Fruit fly (Drosophila melanogaster) whole organism, embryonic: Measurements from ENCODE around the gene PhKgamma.

Experiments
- Blimp-1 ChIP-seq: fragments of 200-800 bp; sonication (Bioruptor generic); optimal IDR thresholded peaks from 3 replicates; lab custom pipeline; 2018; ENCODE audit warnings: missing biosample characterization, missing genetic modification characterization, mild to moderate bottlenecking, moderate library complexity, missing genetic modification reagents
- CG10209 ChIP-seq: fragments of 200-800 bp; sonication (Bioruptor generic); optimal IDR thresholded peaks from 3 replicates; lab custom pipeline; 2017; ENCODE audit warnings: missing biosample characterization, mild to moderate bottlenecking, missing genetic modification characterization, missing genetic modification reagents
- CG10654 ChIP-seq: fragments of 200-800 bp; sonication (Bioruptor generic); optimal IDR thresholded peaks from 2 replicates; lab custom pipeline; 2016; ENCODE audit warnings: missing biosample characterization, missing genetic modification characterization
- CG13894 ChIP-seq: fragments of 200-800 bp; sonication (Bioruptor generic); optimal IDR thresholded peaks from 3 replicates; lab custom pipeline; 2018; ENCODE audit warnings: missing biosample characterization, mild to moderate bottlenecking, missing genetic modification characterization, moderate library complexity
- CG16863 ChIP-seq: fragments of 200-800 bp; sonication (Bioruptor generic); optimal IDR thresholded peaks from 3 replicates; lab custom pipeline; 2016; ENCODE audit warnings: missing biosample characterization, missing genetic modification characterization
- CG17359 ChIP-seq: fragments of 200-800 bp; sonication (Bioruptor generic); optimal IDR thresholded peaks from 3 replicates; lab custom pipeline; 2018; ENCODE audit warnings: missing biosample characterization, mild to moderate bottlenecking, missing genetic modification characterization, moderate library complexity
- CG32532 ChIP-seq: fragments of 200-800 bp; sonication (Bioruptor generic); IDR thresholded peaks from 2 replicates; pipeline ENCODE4 v1.3.6; 2022; ENCODE audit warnings: missing biosample characterization, missing genetic modification characterization
- CG5245 ChIP-seq: fragments of 200-800 bp; sonication (Bioruptor generic); optimal IDR thresholded peaks from 3 replicates; lab custom pipeline; 2016; ENCODE audit warnings: missing biosample characterization, missing genetic modification characterization
- CG8089 ChIP-seq: fragments of 200-800 bp; sonication (Bioruptor generic); optimal IDR thresholded peaks from 3 replicates; lab custom pipeline; 2016; ENCODE audit warnings: missing biosample characterization, missing genetic modification characterization
- CG8359 ChIP-seq: fragments of 200-800 bp; sonication (Bioruptor generic); optimal IDR thresholded peaks from 2 replicates; lab custom pipeline; 2017; ENCODE audit warnings: missing biosample characterization, mild to moderate bottlenecking, missing genetic modification characterization, borderline replicate concordance
- CG8478 ChIP-seq: fragments of >200 bp; optimal IDR thresholded peaks from 2 replicates; lab custom pipeline; 2018
- CG8924 ChIP-seq: fragments of 200-800 bp; optimal IDR thresholded peaks from 3 replicates; lab custom pipeline; 2019; ENCODE audit warnings: missing biosample characterization, mild to moderate bottlenecking, missing genetic modification characterization, moderate library complexity
- CG9437 ChIP-seq: fragments of 200-800 bp; sonication (Bioruptor generic); optimal IDR thresholded peaks from 2 replicates; lab custom pipeline; 2018; ENCODE audit warnings: missing biosample characterization, mild to moderate bottlenecking, missing genetic modification characterization
- CTCF ChIP-seq: fragments of 200-800 bp; sonication (Bioruptor generic); optimal IDR thresholded peaks from 2 replicates; lab custom pipeline; 2017; ENCODE audit warnings: missing biosample characterization, mild to moderate bottlenecking, missing genetic modification characterization, moderate library complexity
- Deaf1 ChIP-seq: fragments of 200-800 bp; optimal IDR thresholded peaks from 3 replicates; lab custom pipeline; 2019; ENCODE audit warnings: missing biosample characterization, mild to moderate bottlenecking, missing genetic modification characterization, moderate library complexity
- Dp ChIP-seq: fragments of 200-800 bp; sonication (Bioruptor generic); optimal IDR thresholded peaks from 2 replicates; lab custom pipeline; 2018; ENCODE audit warnings: missing biosample characterization, mild to moderate bottlenecking, missing genetic modification characterization, moderate library complexity
- Dref ChIP-seq: fragments of 200-800 bp; sonication (Bioruptor generic); IDR thresholded peaks from 2 replicates; pipeline ENCODE4 v1.3.6; 2022; ENCODE audit warnings: missing biosample characterization, missing genetic modification characterization
- Fer3 ChIP-seq: fragments of 200-800 bp; sonication (Bioruptor generic); optimal IDR thresholded peaks from 2 replicates; lab custom pipeline; 2018; ENCODE audit warnings: missing biosample characterization, mild to moderate bottlenecking, missing genetic modification characterization, moderate library complexity
- HHEX ChIP-seq: fragments of 200-800 bp; sonication (Bioruptor generic); optimal IDR thresholded peaks from 3 replicates; lab custom pipeline; 2017; ENCODE audit warnings: missing biosample characterization, mild to moderate bottlenecking, missing genetic modification characterization, missing genetic modification reagents
- Hmx ChIP-seq: fragments of 200-800 bp; sonication (Bioruptor generic); optimal IDR thresholded peaks from 2 replicates; lab custom pipeline; 2016; ENCODE audit warnings: missing biosample characterization, missing genetic modification characterization
- MBD-R2 ChIP-seq: fragments of 200-800 bp; sonication (Bioruptor generic); IDR thresholded peaks from 2 replicates; pipeline ENCODE4 v1.3.6; 2022; ENCODE audit warnings: missing biosample characterization, missing genetic modification characterization
- Med ChIP-seq: fragments of 200-800 bp; sonication (Bioruptor generic); peaks from one replicate; lab custom pipeline; 2016; ENCODE audit warnings: missing biosample characterization, missing genetic modification characterization, mild to moderate bottlenecking, inconsistent platforms, moderate library complexity
- Rx ChIP-seq: fragments of 200-800 bp; sonication (Bioruptor generic); IDR thresholded peaks from 2 replicates; pipeline ENCODE4 v1.3.6; 2022; ENCODE audit warnings: missing biosample characterization, missing genetic modification characterization
- Trl ChIP-seq, 3 experiments: fragments of >200 bp in 2 of 3; fragments of 200-800 bp in 1 of 3; sonication (Bioruptor generic) in 1 of 3; optimal IDR thresholded peaks; 2 replicates in 1 of 3; 3 replicates in 2 of 3; lab custom pipeline; 2016 to 2017; ENCODE audit warnings: missing biosample characterization in 1 of 3, missing genetic modification characterization in 1 of 3
- Vsx1 ChIP-seq: fragments of 200-800 bp; sonication (Bioruptor generic); optimal IDR thresholded peaks from 2 replicates; lab custom pipeline; 2017; ENCODE audit warnings: missing biosample characterization, mild to moderate bottlenecking, missing genetic modification characterization, missing genetic modification reagents
- bbx ChIP-seq: fragments of 200-800 bp; sonication (Bioruptor generic); IDR thresholded peaks from 2 replicates; pipeline ENCODE4 v1.3.6; 2022; ENCODE audit warnings: missing biosample characterization, missing genetic modification characterization; ENCODE audit not compliant: partially characterized antibody
- br ChIP-seq: fragments of >200 bp; optimal IDR thresholded peaks from 2 replicates; lab custom pipeline; 2017
- cad ChIP-seq: fragments of >200 bp; optimal IDR thresholded peaks from 2 replicates; lab custom pipeline; 2017; ENCODE audit warnings: missing biosample characterization, missing genetic modification characterization
- cg ChIP-seq: fragments of 200-800 bp; sonication (Bioruptor generic); optimal IDR thresholded peaks from 3 replicates; lab custom pipeline; 2019; ENCODE audit warnings: missing biosample characterization, mild to moderate bottlenecking, missing genetic modification characterization, moderate library complexity
- ci ChIP-seq: fragments of 200-800 bp; sonication (Bioruptor generic); IDR thresholded peaks from 3 replicates; pipeline ENCODE4 v1.3.6; 2022; ENCODE audit warnings: missing biosample characterization, missing genetic modification characterization
- crp ChIP-seq, 2 experiments: fragments of 200-800 bp; sonication (Bioruptor generic); optimal IDR thresholded peaks; 2 replicates in 1 of 2; 3 replicates in 1 of 2; lab custom pipeline; 2017; ENCODE audit warnings: missing biosample characterization in 2 of 2, missing genetic modification characterization in 2 of 2, mild to moderate bottlenecking in 1 of 2, moderate library complexity in 1 of 2
- ems ChIP-seq: fragments of 200-800 bp; sonication (Bioruptor generic); optimal IDR thresholded peaks from 3 replicates; lab custom pipeline; 2016; ENCODE audit warnings: missing biosample characterization, missing genetic modification characterization
- fru ChIP-seq: fragments of >200 bp; optimal IDR thresholded peaks from 2 replicates; lab custom pipeline; 2017
- gro ChIP-seq: fragments of 200-800 bp; sonication (Bioruptor generic); optimal IDR thresholded peaks from 2 replicates; lab custom pipeline; 2016; ENCODE audit warnings: missing biosample characterization, missing genetic modification characterization
- gsb ChIP-seq: fragments of 200-800 bp; sonication (Bioruptor generic); IDR thresholded peaks from 2 replicates; pipeline ENCODE4 v1.3.6; 2022; ENCODE audit warnings: missing biosample characterization, missing genetic modification characterization
- nom ChIP-seq: fragments of 200-800 bp; sonication (Bioruptor generic); optimal IDR thresholded peaks from 2 replicates; lab custom pipeline; 2017; ENCODE audit warnings: missing biosample characterization, missing genetic modification characterization, mild to moderate bottlenecking, moderate library complexity, missing genetic modification reagents
- onecut ChIP-seq: fragments of 200-800 bp; sonication (Bioruptor generic); IDR thresholded peaks from 2 replicates; pipeline ENCODE4 v1.3.6; 2022; ENCODE audit warnings: missing biosample characterization, missing genetic modification characterization
- pros ChIP-seq: fragments of 200-800 bp; sonication (Bioruptor generic); optimal IDR thresholded peaks from 3 replicates; lab custom pipeline; 2019; ENCODE audit warnings: missing biosample characterization, mild to moderate bottlenecking, missing genetic modification characterization, moderate library complexity
- ranshi ChIP-seq: fragments of 200-800 bp; sonication (Bioruptor generic); IDR thresholded peaks from 2 replicates; pipeline ENCODE4 v1.3.6; 2022; ENCODE audit warnings: missing biosample characterization, missing genetic modification characterization
- repo ChIP-seq: fragments of 200-800 bp; sonication (Bioruptor generic); optimal IDR thresholded peaks from 2 replicates; lab custom pipeline; 2016; ENCODE audit warnings: missing biosample characterization, missing genetic modification characterization
- rib ChIP-seq: fragments of 200-800 bp; sonication (Bioruptor generic); IDR thresholded peaks from 2 replicates; pipeline ENCODE4 v1.3.6; 2022; ENCODE audit warnings: missing biosample characterization, missing genetic modification characterization
- sc ChIP-seq, 3 experiments: fragments of >200 bp in 2 of 3; fragments of 200-800 bp in 1 of 3; sonication (Bioruptor generic) in 1 of 3; optimal IDR thresholded peaks; 2 replicates in 2 of 3; 3 replicates in 1 of 3; lab custom pipeline; 2017; ENCODE audit warnings: mild to moderate bottlenecking in 1 of 3, missing biosample characterization in 1 of 3, missing genetic modification characterization in 1 of 3, missing genetic modification reagents in 1 of 3
- vvl ChIP-seq: fragments of 200-800 bp; sonication (Bioruptor generic); IDR thresholded peaks from 2 replicates; pipeline ENCODE4 v1.3.6; 2022; ENCODE audit warnings: missing biosample characterization, missing genetic modification characterization

PhKgamma gene

DNA sequence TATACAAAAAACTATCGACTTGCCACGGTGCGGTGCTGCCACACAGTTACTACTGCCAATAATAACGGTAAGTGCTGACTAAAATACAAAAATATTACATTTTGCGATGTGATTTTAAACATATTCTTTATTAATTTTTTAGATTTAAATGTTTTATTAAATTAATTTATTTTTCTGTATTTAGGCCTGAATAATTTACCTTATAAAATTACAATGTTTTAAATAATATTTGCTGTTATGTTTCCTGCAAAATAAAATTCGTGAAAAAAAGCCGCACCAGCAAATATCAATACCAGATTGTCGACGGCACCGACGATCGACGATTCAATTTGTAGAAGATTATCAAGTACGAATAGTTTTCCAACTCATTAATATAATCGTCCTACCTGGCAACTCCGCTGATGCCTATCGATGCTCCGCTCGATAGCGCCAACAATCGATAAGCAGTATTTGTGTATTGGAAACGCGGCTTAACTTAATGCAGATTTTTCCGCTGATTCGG, 16.3 kb upstream of the PhKgamma start, which contains the start of the genes Vlet and bif (continued):
- TF ChIP-seq CG5245 (GFP tag; lab: Kevin White, UChicago): peak; percentile 26
- no peak for TF ChIP-seq cad (GFP tag; lab: Kevin White, UChicago)
- TF ChIP-seq gsb: no peak
- 0 out of 2 replicates have a peak, but pooled peaks have one; percentile 2 for TF ChIP-seq Rx (GFP tag; lab: Robert Waterston, UW)
- no peak for TF ChIP-seq CG8089 (GFP tag; lab: Kevin White, UChicago)
- TF ChIP-seq Vsx1 (GFP tag; lab: Kevin White, UChicago): no peak
- TF ChIP-seq ems (GFP tag; lab: Kevin White, UChicago): peak; percentile 40
- no peak for TF ChIP-seq CG13894
- TF ChIP-seq CG17359: peak; percentile 47
- no peak for TF ChIP-seq CG8478 (lab: Kevin White, UChicago)
- TF ChIP-seq br: no peak
- no peak for TF ChIP-seq CG8359 (GFP tag; lab: Kevin White, UChicago)

DNA sequence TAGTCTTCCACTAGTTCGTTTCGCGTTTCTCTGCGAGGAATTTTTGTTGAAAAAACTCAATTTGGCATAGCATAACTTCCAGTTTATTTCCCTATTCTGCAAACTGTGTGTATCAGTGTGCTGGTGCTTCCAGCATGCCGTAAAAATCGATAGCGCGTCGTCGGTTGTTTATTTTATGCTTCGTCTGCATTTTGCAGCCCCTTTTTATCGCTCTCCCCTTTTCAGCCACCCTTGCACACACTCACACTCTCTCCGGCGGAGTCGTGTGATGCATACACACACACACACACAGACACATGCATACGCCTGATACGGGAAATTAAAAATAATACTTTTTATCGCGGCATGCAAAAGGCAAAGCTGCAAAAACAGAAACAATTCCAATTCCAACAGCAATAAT, 15.5 kb upstream of the PhKgamma start:
- no peak for TF ChIP-seq fru (lab: Kevin White, UChicago)
- peak; percentile 7; the same call in 1 of the 3 replicates for TF ChIP-seq ci (GFP tag; lab: Robert Waterston, UW)
- TF ChIP-seq vvl: peak; percentile 8; the same call in 1 of the 2 replicates
- no peak for TF ChIP-seq crp (GFP tag; optimal IDR thresholded peaks at IDR 0.05; lab: Kevin White, UChicago)
- peak; percentile 83 for TF ChIP-seq cg (GFP tag; lab: Kevin White, UChicago)
- no peak for TF ChIP-seq sc (optimal IDR thresholded peaks at IDR 0.05; lab: Kevin White, UChicago)
- TF ChIP-seq sc (GFP tag; optimal IDR thresholded peaks at IDR 0.05; lab: Kevin White, UChicago): no peak
- no peak for TF ChIP-seq rib (GFP tag; lab: Robert Waterston, UW)
- TF ChIP-seq CG9437 (GFP tag; lab: Kevin White, UChicago): no peak
- peak; percentile 98 for TF ChIP-seq onecut (GFP tag; lab: Robert Waterston, UW)
- no peak for TF ChIP-seq CG10654 (GFP tag; lab: Kevin White, UChicago)
- no peak for TF ChIP-seq Fer3 (tag; lab: Kevin White, UChicago)
- no peak for TF ChIP-seq gro (GFP tag; lab: Kevin White, UChicago)
- TF ChIP-seq Dref (GFP tag; lab: Robert Waterston, UW): 0 out of 2 replicates have a peak, but pooled peaks have one; percentile 22
- peak; percentile 25 for TF ChIP-seq nom (GFP tag; lab: Kevin White, UChicago)
- no peak for TF ChIP-seq CTCF (GFP tag; lab: Kevin White, UChicago)
- TF ChIP-seq CG8924 (tag; lab: Kevin White, UChicago): peak; percentile 21
- TF ChIP-seq CG16863 (GFP tag; lab: Kevin White, UChicago): no peak
- no peak for TF ChIP-seq HHEX (GFP tag; lab: Kevin White, UChicago)
- no peak for TF ChIP-seq CG10209 (GFP tag; lab: Kevin White, UChicago)
- TF ChIP-seq pros (GFP tag; lab: Kevin White, UChicago): peak; percentile 0
- no peak for TF ChIP-seq repo
- no peak for TF ChIP-seq CG32532 (GFP tag; lab: Robert Waterston, UW)
- TF ChIP-seq Med (GFP tag; lab: Kevin White, UChicago): peak; percentile 44
- TF ChIP-seq Hmx: no peak
- TF ChIP-seq Dp: no peak
- TF ChIP-seq ranshi (GFP tag; lab: Robert Waterston, UW): no peak
- TF ChIP-seq MBD-R2: peak; percentile 26; the same call in 1 of the 2 replicates
- TF ChIP-seq Deaf1 (tag; lab: Kevin White, UChicago): peak; percentile 67
- TF ChIP-seq Blimp-1 (GFP tag; lab: Kevin White, UChicago): no peak
- TF ChIP-seq bbx (GFP tag; lab: Robert Waterston, UW): 0 out of 2 replicates have a peak, but pooled peaks have one; percentile 16
- peak in 1 of 2 experiments; percentile 13 for TF ChIP-seq Trl (optimal IDR thresholded peaks at IDR 0.05; lab: Kevin White, UChicago)
- TF ChIP-seq Trl (GFP tag; optimal IDR thresholded peaks at IDR 0.05; lab: Kevin White, UChicago): no peak
